Worm (Caenorhabditis elegans) whole organism, mixed stage, embryonic: ENCODE data around the gene F41G3.20.
A peak's percentile ranks its signal among the peaks of the same experiment; 100 is the strongest.

Experiments used
- bed-3 ChIP-seq: fragments of 200-800 bp; sonication (Bioruptor generic); optimal IDR thresholded peaks from 3 replicates; lab custom pipeline; 2018; ENCODE audit warnings: mild to moderate bottlenecking, missing genetic modification characterization, moderate library complexity, missing compliant biosample characterization
- blmp-1 ChIP-seq: fragments of 150-350 bp; optimal IDR thresholded peaks from 2 replicates; lab custom pipeline; 2014; ENCODE audit warnings: missing biosample characterization, missing genetic modification characterization
- ceh-39 ChIP-seq: fragments of 150-350 bp; optimal IDR thresholded peaks from 2 replicates; lab custom pipeline; 2014; ENCODE audit warnings: missing biosample characterization, missing genetic modification characterization
- ceh-43 ChIP-seq: fragments of 200-800 bp; sonication (Bioruptor generic); optimal IDR thresholded peaks from 2 replicates; lab custom pipeline; 2018; ENCODE audit warnings: mild to moderate bottlenecking, missing genetic modification characterization, moderate library complexity, missing compliant biosample characterization
- ceh-83 ChIP-seq: fragments of 200-800 bp; sonication (Bioruptor generic); optimal IDR thresholded peaks from 2 replicates; lab custom pipeline; 2018; ENCODE audit warnings: mild to moderate bottlenecking, missing genetic modification characterization, missing compliant biosample characterization
- ces-1 ChIP-seq: fragments of 150-350 bp; optimal IDR thresholded peaks from 2 replicates; lab custom pipeline; 2014; ENCODE audit warnings: missing biosample characterization, missing genetic modification reagents, missing genetic modification characterization
- elt-3 ChIP-seq: fragments of 150-350 bp; optimal IDR thresholded peaks from 2 replicates; lab custom pipeline; 2014; ENCODE audit warnings: missing biosample characterization, missing genetic modification characterization
- flh-1 ChIP-seq: fragments of 200-800 bp; sonication (Bioruptor generic); optimal IDR thresholded peaks from 2 replicates; lab custom pipeline; 2018; ENCODE audit warnings: mild to moderate bottlenecking, missing genetic modification characterization, moderate library complexity, missing compliant biosample characterization
- ham-2 ChIP-seq: fragments of 200-800 bp; sonication (Bioruptor generic); optimal IDR thresholded peaks from 2 replicates; lab custom pipeline; 2018; ENCODE audit warnings: mild to moderate bottlenecking, missing genetic modification characterization, missing compliant biosample characterization
- hlh-1 ChIP-seq: fragments of 150-350 bp; optimal IDR thresholded peaks from 2 replicates; lab custom pipeline; 2014; ENCODE audit warnings: missing biosample characterization, missing genetic modification reagents, missing genetic modification characterization
- lin-13 ChIP-seq: fragments of 150-350 bp; optimal IDR thresholded peaks from 2 replicates; lab custom pipeline; 2014; ENCODE audit warnings: missing biosample characterization, missing genetic modification characterization
- lin-32 ChIP-seq: fragments of 200-800 bp; sonication (Bioruptor generic); optimal IDR thresholded peaks from 2 replicates; lab custom pipeline; 2018; ENCODE audit warnings: mild to moderate bottlenecking, missing genetic modification characterization, missing compliant biosample characterization
- lsy-2 ChIP-seq: fragments of 150-350 bp; optimal IDR thresholded peaks from 2 replicates; lab custom pipeline; 2014; ENCODE audit warnings: missing biosample characterization, missing genetic modification characterization
- mep-1 ChIP-seq: fragments of 150-350 bp; optimal IDR thresholded peaks from 2 replicates; lab custom pipeline; 2017; ENCODE audit warnings: missing biosample characterization, missing genetic modification reagents, missing genetic modification characterization, inconsistent platforms
- mls-2 ChIP-seq: sonication (generic microtip); optimal IDR thresholded peaks from 2 replicates; lab custom pipeline; 2016; ENCODE audit warnings: mild to moderate bottlenecking, missing genetic modification characterization, moderate library complexity, missing compliant biosample characterization
- nhr-237 ChIP-seq: fragments of 150-350 bp; optimal IDR thresholded peaks from 2 replicates; lab custom pipeline; 2014; ENCODE audit warnings: missing biosample characterization, missing genetic modification characterization
- nhr-76 ChIP-seq: sonication (generic microtip); optimal IDR thresholded peaks from 2 replicates; lab custom pipeline; 2017; ENCODE audit warnings: missing biosample characterization, missing genetic modification characterization
- sem-2 ChIP-seq: fragments of 200-800 bp; sonication (Bioruptor generic); optimal IDR thresholded peaks from 2 replicates; lab custom pipeline; 2018; ENCODE audit warnings: mild to moderate bottlenecking, missing genetic modification characterization, missing compliant biosample characterization
- snpc-4 ChIP-seq: fragments of 150-350 bp; optimal IDR thresholded peaks from 2 replicates; lab custom pipeline; 2014; ENCODE audit warnings: missing biosample characterization, missing genetic modification characterization
- sptf-1 ChIP-seq: sonication (generic microtip); optimal IDR thresholded peaks from 2 replicates; lab custom pipeline; 2017; ENCODE audit warnings: mild to moderate bottlenecking, missing genetic modification characterization, moderate library complexity, missing compliant biosample characterization
- unc-120 ChIP-seq: sonication (generic microtip); optimal IDR thresholded peaks from 2 replicates; lab custom pipeline; 2017; ENCODE audit warnings: missing genetic modification characterization, missing compliant biosample characterization; ENCODE audit not compliant: poor library complexity, severe bottlenecking
- unc-39 ChIP-seq: fragments of 150-350 bp; optimal IDR thresholded peaks from 2 replicates; lab custom pipeline; 2014; ENCODE audit warnings: missing biosample characterization, missing genetic modification characterization
- unc-62 ChIP-seq: fragments of 150-350 bp; optimal IDR thresholded peaks from 2 replicates; lab custom pipeline; 2014; ENCODE audit warnings: missing biosample characterization, missing genetic modification reagents, missing genetic modification characterization
- ztf-11 ChIP-seq: fragments of 150-350 bp; optimal IDR thresholded peaks from 2 replicates; lab custom pipeline; 2014; ENCODE audit warnings: missing biosample characterization, missing genetic modification characterization

The F41G3.20 gene

DNA sequence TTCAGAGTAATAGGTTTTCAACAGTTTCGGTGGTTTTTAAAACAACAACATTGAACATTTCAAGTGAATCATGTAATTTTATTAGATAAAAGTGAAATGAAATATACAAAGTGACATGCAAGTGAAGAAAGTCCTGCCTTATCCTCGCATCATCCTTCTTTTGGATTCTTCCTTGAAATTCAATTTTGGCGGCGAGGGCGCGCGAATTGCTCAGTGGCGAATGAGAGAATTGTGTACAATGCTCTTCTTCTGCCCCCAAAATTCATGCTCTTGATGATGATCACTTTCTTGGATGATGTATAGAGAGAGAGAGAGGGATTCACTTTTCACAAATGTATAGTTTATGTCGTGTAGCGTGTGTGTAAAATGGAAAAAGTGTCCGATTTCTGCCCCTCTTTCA, 41.1 kb downstream of the F41G3.20 start:
- no peak for TF ChIP-seq sem-2
- peak; percentile 96 for TF ChIP-seq ces-1 (GFP tag; lab: Kevin White, UChicago)

- TF ChIP-seq unc-120 (tag; lab: Kevin White, UChicago) (peak; percentile 90), sptf-1 (no peak), unc-62 (GFP tag; lab: Kevin White, UChicago) (peak; percentile 21)
These were observed 41.8 kb downstream of the F41G3.20 start for ce11 chrII:6708980-6709379.

DNA sequence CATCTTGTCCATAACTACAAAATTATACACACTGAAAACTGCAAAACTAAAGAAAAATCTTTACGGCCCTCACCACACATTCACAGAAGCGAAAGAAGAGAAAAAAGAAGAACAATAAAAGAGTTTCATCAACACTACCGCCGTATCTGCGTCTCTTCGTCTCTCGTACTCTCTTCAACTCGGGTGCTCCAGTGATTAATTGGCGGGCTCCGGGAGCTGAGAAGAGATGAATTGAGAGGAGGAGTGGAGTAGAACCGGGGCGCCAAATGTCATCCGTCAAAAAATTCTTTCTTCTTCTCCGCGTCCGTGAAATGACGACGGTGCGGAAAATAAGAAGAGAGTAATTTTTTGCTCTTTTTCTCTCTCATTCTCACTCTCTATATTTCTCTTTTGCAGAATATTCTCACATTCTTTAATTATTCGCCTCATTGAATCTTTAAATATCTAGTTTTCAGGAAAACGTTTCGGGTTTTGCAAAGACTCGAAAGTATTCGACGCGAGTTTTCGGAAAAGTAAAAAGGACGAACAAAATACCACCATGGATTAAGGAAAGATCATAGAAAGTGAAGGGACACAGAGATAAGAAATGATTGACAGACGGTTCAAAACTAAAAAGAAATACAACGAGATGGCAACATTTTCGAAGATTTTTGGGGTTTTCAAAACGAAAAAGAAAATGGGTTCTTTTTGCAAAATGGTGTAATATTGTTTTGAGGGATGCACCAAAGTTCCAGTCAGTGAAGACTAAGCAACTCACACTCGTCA, 43.2 kb downstream of the F41G3.20 start:
- TF ChIP-seq ham-2 (GFP tag; lab: Kevin White, UChicago) (no peak), unc-120 (tag; lab: Kevin White, UChicago) (peak; percentile 34), unc-62 (GFP tag; lab: Kevin White, UChicago) (peak; percentile 50), hlh-1 (tag; lab: Kevin White, UChicago) (peak; percentile 61), ces-1 (GFP tag; lab: Kevin White, UChicago) (peak; percentile 49)

- TF ChIP-seq lin-32 (no peak), ces-1 (GFP tag; lab: Kevin White, UChicago) (peak; percentile 82)
These were observed 44.2 kb downstream of the F41G3.20 start for ce11 chrII:6706552-6707091.

- peak; percentile 35 for TF ChIP-seq unc-120 (tag; lab: Kevin White, UChicago)
- TF ChIP-seq ces-1 (GFP tag; lab: Kevin White, UChicago): no peak
- TF ChIP-seq unc-39: no peak
- TF ChIP-seq nhr-237 (tag; lab: Kevin White, UChicago): no peak
- TF ChIP-seq lsy-2 (tag; lab: Kevin White, UChicago): no peak
- no peak for TF ChIP-seq mls-2 (tag; lab: Kevin White, UChicago)
- TF ChIP-seq bed-3 (GFP tag; lab: Kevin White, UChicago): no peak
- no peak for TF ChIP-seq hlh-1 (tag; lab: Kevin White, UChicago)
- no peak for TF ChIP-seq ceh-83 (GFP tag; lab: Kevin White, UChicago)
- no peak for TF ChIP-seq ztf-11 (tag; lab: Kevin White, UChicago)
- TF ChIP-seq snpc-4 (tag; lab: Kevin White, UChicago): no peak
- TF ChIP-seq unc-62 (GFP tag; lab: Kevin White, UChicago): peak; percentile 85
- no peak for TF ChIP-seq flh-1 (GFP tag; lab: Kevin White, UChicago)
- no peak for TF ChIP-seq lin-32
- TF ChIP-seq ceh-39 (tag; lab: Kevin White, UChicago): no peak
- TF ChIP-seq elt-3 (tag; lab: Kevin White, UChicago): no peak
- no peak for TF ChIP-seq blmp-1 (tag; lab: Kevin White, UChicago)
These were observed 45.1 kb downstream of the F41G3.20 start, which contains the start of gene rpy-1 for ce11 chrII:6705593-6706228. Gene rpy-1 (minus strand): TSS chrII:6705643.

DNA sequence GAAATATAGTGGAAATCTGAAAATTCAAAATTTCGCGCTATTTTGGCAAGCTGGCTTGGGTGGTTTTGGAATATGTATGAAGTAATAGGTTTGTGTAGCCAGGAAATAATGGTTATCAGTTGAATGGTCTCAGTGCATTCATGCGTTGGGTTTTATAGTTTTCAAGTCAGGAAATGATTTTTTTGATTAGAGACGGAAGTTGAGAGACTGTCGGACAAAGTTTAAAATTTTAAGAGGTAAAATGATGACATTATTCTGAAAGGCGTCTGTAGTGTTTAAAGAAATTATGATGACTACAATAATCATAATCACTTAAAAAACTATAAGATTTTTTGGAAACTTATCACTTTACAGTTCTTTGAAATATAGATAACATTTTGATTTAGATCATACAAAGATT, 49.3 kb downstream of the F41G3.20 start, which contains the start of gene C18H9.6:
Gene C18H9.6, minus strand, starts transcription at position 129 of the 400 bp plus-strand sequence.
- TF ChIP-seq unc-39: no peak
- TF ChIP-seq hlh-1 (tag; lab: Kevin White, UChicago): no peak
- TF ChIP-seq ceh-43 (GFP tag; lab: Kevin White, UChicago): no peak
- TF ChIP-seq mls-2 (tag; lab: Kevin White, UChicago): no peak
- no peak for TF ChIP-seq ham-2 (GFP tag; lab: Kevin White, UChicago)
- no peak for TF ChIP-seq lin-32
- TF ChIP-seq nhr-76 (tag; lab: Kevin White, UChicago): no peak
- TF ChIP-seq mep-1 (tag; lab: Kevin White, UChicago): no peak
- TF ChIP-seq lin-13 (tag; lab: Kevin White, UChicago): no peak
